Worm (Caenorhabditis elegans) whole organism, mixed stage, embryonic: ENCODE measurements around the gene R02D3.8.
A peak's percentile ranks its signal among the peaks of the same experiment; 100 is the strongest.

Source experiments
- M03D4.4 ChIP-seq: sonication (generic microtip); optimal IDR thresholded peaks from 2 replicates; lab custom pipeline; 2017; ENCODE audit warnings: mild to moderate bottlenecking, missing genetic modification characterization, missing compliant biosample characterization
- ces-1 ChIP-seq: fragments of 150-350 bp; optimal IDR thresholded peaks from 2 replicates; lab custom pipeline; 2014; ENCODE audit warnings: missing biosample characterization, missing genetic modification reagents, missing genetic modification characterization
- cnd-1 ChIP-seq: fragments of 200-800 bp; sonication (Bioruptor generic); optimal IDR thresholded peaks from 2 replicates; lab custom pipeline; 2018; ENCODE audit warnings: mild to moderate bottlenecking, missing genetic modification characterization, missing compliant biosample characterization
- elt-1 ChIP-seq: sonication (generic microtip); optimal IDR thresholded peaks from 2 replicates; lab custom pipeline; 2017; ENCODE audit warnings: missing genetic modification characterization, mild to moderate bottlenecking, missing compliant biosample characterization, antibody characterized with exemption, moderate library complexity, borderline replicate concordance; ENCODE audit not compliant: insufficient read depth
- elt-3 ChIP-seq: fragments of 150-350 bp; optimal IDR thresholded peaks from 2 replicates; lab custom pipeline; 2014; ENCODE audit warnings: missing biosample characterization, missing genetic modification characterization
- flh-1 ChIP-seq: fragments of 200-800 bp; sonication (Bioruptor generic); optimal IDR thresholded peaks from 2 replicates; lab custom pipeline; 2018; ENCODE audit warnings: mild to moderate bottlenecking, missing genetic modification characterization, moderate library complexity, missing compliant biosample characterization
- lin-13 ChIP-seq: fragments of 150-350 bp; optimal IDR thresholded peaks from 2 replicates; lab custom pipeline; 2014; ENCODE audit warnings: missing biosample characterization, missing genetic modification characterization
- lin-32 ChIP-seq: fragments of 200-800 bp; sonication (Bioruptor generic); optimal IDR thresholded peaks from 2 replicates; lab custom pipeline; 2018; ENCODE audit warnings: mild to moderate bottlenecking, missing genetic modification characterization, missing compliant biosample characterization
- mab-5 ChIP-seq: fragments of 150-350 bp; optimal IDR thresholded peaks from 2 replicates; lab custom pipeline; 2014; ENCODE audit warnings: missing biosample characterization, missing genetic modification characterization
- mep-1 ChIP-seq: fragments of 150-350 bp; optimal IDR thresholded peaks from 2 replicates; lab custom pipeline; 2017; ENCODE audit warnings: missing biosample characterization, missing genetic modification reagents, missing genetic modification characterization, inconsistent platforms
- nhr-12 ChIP-seq: fragments of 150-350 bp; optimal IDR thresholded peaks from 2 replicates; lab custom pipeline; 2014; ENCODE audit warnings: missing biosample characterization, missing genetic modification characterization
- nhr-2 ChIP-seq: fragments of 150-350 bp; optimal IDR thresholded peaks from 2 replicates; lab custom pipeline; 2014; ENCODE audit warnings: missing biosample characterization, missing genetic modification characterization
- pha-4 ChIP-seq: fragments of 150-350 bp; optimal IDR thresholded peaks from 2 replicates; lab custom pipeline; 2018; ENCODE audit warnings: missing biosample characterization, missing genetic modification reagents, missing genetic modification characterization
- tbx-8 ChIP-seq: fragments of 200-800 bp; sonication (Bioruptor generic); optimal IDR thresholded peaks from 2 replicates; lab custom pipeline; 2018; ENCODE audit warnings: mild to moderate bottlenecking, missing genetic modification characterization, moderate library complexity, missing compliant biosample characterization
- unc-120 ChIP-seq: sonication (generic microtip); optimal IDR thresholded peaks from 2 replicates; lab custom pipeline; 2017; ENCODE audit warnings: missing genetic modification characterization, missing compliant biosample characterization; ENCODE audit not compliant: poor library complexity, severe bottlenecking
- unc-39 ChIP-seq: fragments of 150-350 bp; optimal IDR thresholded peaks from 2 replicates; lab custom pipeline; 2014; ENCODE audit warnings: missing biosample characterization, missing genetic modification characterization
- unc-62 ChIP-seq: fragments of 150-350 bp; optimal IDR thresholded peaks from 2 replicates; lab custom pipeline; 2014; ENCODE audit warnings: missing biosample characterization, missing genetic modification reagents, missing genetic modification characterization
- zip-8 ChIP-seq: fragments of 150-350 bp; optimal IDR thresholded peaks from 2 replicates; lab custom pipeline; 2014; ENCODE audit warnings: missing biosample characterization, missing genetic modification characterization
- ztf-11 ChIP-seq: fragments of 150-350 bp; optimal IDR thresholded peaks from 2 replicates; lab custom pipeline; 2014; ENCODE audit warnings: missing biosample characterization, missing genetic modification characterization

R02D3.8 gene

ce11 chrIV:218252-218651 is 38.8 kb downstream of the R02D3.8 start, which contains the start of gene prdx-6:
Gene prdx-6, plus strand, starts transcription at chrIV:218552.
- TF ChIP-seq cnd-1 (tag; lab: Kevin White, UChicago): no peak

ce11 chrIV:210591-210990 is 46.4 kb downstream of the R02D3.8 start:
- TF ChIP-seq unc-39 (tag; lab: Kevin White, UChicago) (no peak), unc-120 (tag; lab: Kevin White, UChicago) (peak; percentile 81), pha-4 (tag; lab: Kevin White, UChicago) (peak; percentile 9), elt-3 (tag; lab: Kevin White, UChicago) (peak; percentile 64), elt-1 (tag; lab: Kevin White, UChicago) (no peak), ces-1 (GFP tag; lab: Kevin White, UChicago) (peak; percentile 28), mab-5 (tag; lab: Kevin White, UChicago) (no peak)

ce11 chrIV:207885-208284 is 49.1 kb downstream of the R02D3.8 start, which contains the start of gene Y38C1AA.1:
Gene Y38C1AA.1, plus strand, starts transcription at chrIV:208185.
- no peak for TF ChIP-seq mep-1 (tag; lab: Kevin White, UChicago)
- TF ChIP-seq lin-13 (tag; lab: Kevin White, UChicago): no peak
- no peak for TF ChIP-seq tbx-8 (GFP tag; lab: Kevin White, UChicago)
- no peak for TF ChIP-seq nhr-12 (tag; lab: Kevin White, UChicago)
- no peak for TF ChIP-seq zip-8 (tag; lab: Kevin White, UChicago)
- no peak for TF ChIP-seq M03D4.4
- no peak for TF ChIP-seq ztf-11 (tag; lab: Kevin White, UChicago)
- TF ChIP-seq unc-62: no peak
- TF ChIP-seq flh-1 (GFP tag; lab: Kevin White, UChicago): no peak
- no peak for TF ChIP-seq ces-1 (GFP tag; lab: Kevin White, UChicago)
- TF ChIP-seq nhr-2 (tag; lab: Kevin White, UChicago): no peak
- TF ChIP-seq lin-32 (GFP tag; lab: Kevin White, UChicago): no peak
